Worm (Caenorhabditis elegans): ENCODE results near the gene cyl-1.

The cyl-1 gene

DNA sequence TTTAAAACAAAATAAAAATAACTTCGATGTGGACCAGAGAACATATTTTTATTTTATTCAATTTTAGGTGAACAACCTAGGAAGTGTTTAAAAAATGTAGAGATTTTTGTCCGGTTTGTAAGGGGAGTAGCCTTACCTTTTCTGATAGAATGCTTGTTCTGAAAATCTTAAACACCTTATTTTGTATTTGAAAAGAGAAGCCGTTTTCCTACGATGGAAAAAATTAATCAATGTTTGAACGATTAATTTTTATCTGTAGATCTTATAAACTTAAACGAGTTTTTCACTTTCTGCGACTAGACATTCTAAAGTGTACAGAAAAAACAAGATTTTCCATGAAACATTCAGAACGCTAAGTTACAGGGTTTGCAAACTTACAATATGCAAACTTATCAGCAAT is 51.2 kb downstream of the cyl-1 start, which contains the start of gene F58H1.6:
TSS of gene F58H1.6 (plus strand) at position 301 of the 400 bp plus-strand sequence.
- no peak for TF ChIP-seq ceh-27 (GFP tag; optimal IDR thresholded peaks at IDR 0.05)
- no peak for TF ChIP-seq nfya-1 (tag; optimal IDR thresholded peaks at IDR 0.05; ENCODE audit: borderline replicate concordance, insufficient read depth)
- no peak for TF ChIP-seq snpc-4 (GFP tag; optimal IDR thresholded peaks at IDR 0.05)
- TF ChIP-seq snpc-4 (tag; optimal IDR thresholded peaks at IDR 0.05): no peak
- TF ChIP-seq lin-26 (GFP tag; IDR thresholded peaks at IDR 0.05): no peak
- no peak for TF ChIP-seq him-1 (tag; optimal IDR thresholded peaks at IDR 0.05)
- TF ChIP-seq nfya-2 (GFP tag; IDR thresholded peaks at IDR 0.05): no peak
- TF ChIP-seq repo-1 (tag; optimal IDR thresholded peaks at IDR 0.05): no peak
- no peak for TF ChIP-seq Y53G8AR.9 (GFP tag; conservative IDR thresholded peaks at IDR 0.05)
- TF ChIP-seq ztf-28 (GFP tag; IDR thresholded peaks at IDR 0.05): no peak

DNA sequence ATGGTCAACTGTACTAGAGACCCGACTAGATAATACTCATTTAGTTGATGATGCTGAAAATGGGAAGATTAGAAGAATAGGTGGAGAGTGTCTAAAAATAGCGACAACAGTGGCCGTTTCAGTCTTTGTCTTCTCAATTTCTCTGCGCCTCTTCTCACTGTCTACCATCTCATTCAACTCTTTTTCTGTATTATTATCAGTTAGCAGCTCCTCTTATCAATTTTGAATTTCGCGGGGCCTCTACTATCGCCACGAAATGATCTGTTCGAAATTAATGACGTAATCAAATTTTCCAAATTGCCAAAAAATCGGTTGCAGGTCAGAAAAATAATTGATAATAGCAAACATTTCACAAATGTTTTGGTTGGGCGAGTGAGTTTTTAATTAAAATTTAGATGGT is 51.9 kb downstream of the cyl-1 start:
- TF ChIP-seq nhr-80 (tag; optimal IDR thresholded peaks at IDR 0.05) (peak; percentile 84), xnd-1 (tag; optimal IDR thresholded peaks at IDR 0.05) (no peak), atf-7 (tag; optimal IDR thresholded peaks at IDR 0.05) (peak; percentile 70)

Data from whole organism, young adult.